Worm (Caenorhabditis elegans) whole organism, L3 larva: ENCODE measurements around the gene F54F7.3.

Experiments used
- R02D3.7 ChIP-seq: fragments of 150-350 bp; optimal IDR thresholded peaks from 2 replicates; lab custom pipeline; 2014; ENCODE audit warnings: missing biosample characterization, missing genetic modification characterization
- ZK546.5 ChIP-seq: sonication (generic microtip); optimal IDR thresholded peaks from 2 replicates; lab custom pipeline; 2017; ENCODE audit warnings: missing biosample characterization, missing genetic modification characterization
- aly-2 ChIP-seq: fragments of 150-350 bp; optimal IDR thresholded peaks from 2 replicates; lab custom pipeline; 2014; ENCODE audit warnings: missing biosample characterization, missing genetic modification characterization
- ama-1 ChIP-seq: fragments of 150-350 bp; optimal IDR thresholded peaks from 2 replicates; lab custom pipeline; 2018
- ceh-16 ChIP-seq: sonication (generic microtip); optimal IDR thresholded peaks from 2 replicates; lab custom pipeline; 2017; ENCODE audit warnings: missing biosample characterization, missing genetic modification characterization
- ceh-9 ChIP-seq: sonication (generic microtip); optimal IDR thresholded peaks from 2 replicates; lab custom pipeline; 2018; ENCODE audit warnings: missing biosample characterization, missing genetic modification characterization
- daf-12 ChIP-seq: fragments of 150-350 bp; optimal IDR thresholded peaks from 2 replicates; lab custom pipeline; 2014; ENCODE audit warnings: missing biosample characterization, missing genetic modification reagents, missing genetic modification characterization
- egl-27 ChIP-seq: sonication (generic microtip); optimal IDR thresholded peaks from 4 replicates; lab custom pipeline; 2017; ENCODE audit warnings: missing biosample characterization, missing genetic modification reagents, missing genetic modification characterization
- egl-5 ChIP-seq: fragments of 150-350 bp; optimal IDR thresholded peaks from 2 replicates; lab custom pipeline; 2017; ENCODE audit warnings: missing biosample characterization, missing genetic modification reagents, missing genetic modification characterization, inconsistent platforms
- elt-1 ChIP-seq: fragments of 150-350 bp; optimal IDR thresholded peaks from 2 replicates; lab custom pipeline; 2014; ENCODE audit warnings: missing biosample characterization, missing genetic modification characterization
- elt-2 ChIP-seq: sonication (generic microtip); optimal IDR thresholded peaks from 2 replicates; lab custom pipeline; 2016; ENCODE audit warnings: missing genetic modification reagents, mild to moderate bottlenecking, missing genetic modification characterization, missing compliant biosample characterization
- fkh-10 ChIP-seq: sonication (generic microtip); optimal IDR thresholded peaks from 2 replicates; lab custom pipeline; 2017; ENCODE audit warnings: missing biosample characterization, missing genetic modification reagents, missing genetic modification characterization
- fkh-2 ChIP-seq: fragments of 150-350 bp; optimal IDR thresholded peaks from 2 replicates; lab custom pipeline; 2014; ENCODE audit warnings: missing biosample characterization, missing genetic modification reagents, missing genetic modification characterization
- hmg-11 ChIP-seq: sonication (generic microtip); optimal IDR thresholded peaks from 2 replicates; lab custom pipeline; 2016; ENCODE audit warnings: missing genetic modification characterization, missing compliant biosample characterization
- jun-1 ChIP-seq: fragments of 150-350 bp; optimal IDR thresholded peaks from 2 replicates; lab custom pipeline; 2014; ENCODE audit warnings: missing biosample characterization, missing genetic modification reagents, missing genetic modification characterization
- lin-15B ChIP-seq: fragments of 150-350 bp; optimal IDR thresholded peaks from 2 replicates; lab custom pipeline; 2014; ENCODE audit warnings: missing biosample characterization, missing genetic modification characterization
- lin-39 ChIP-seq: fragments of 150-350 bp; optimal IDR thresholded peaks from 2 replicates; lab custom pipeline; 2018; ENCODE audit warnings: missing biosample characterization, missing genetic modification reagents, missing genetic modification characterization
- mml-1 ChIP-seq: fragments of 150-350 bp; sonication (generic microtip); optimal IDR thresholded peaks from 3 replicates; lab custom pipeline; 2014; ENCODE audit warnings: missing biosample characterization, missing genetic modification characterization
- nfya-1 ChIP-seq: sonication (generic microtip); optimal IDR thresholded peaks from 2 replicates; lab custom pipeline; 2017; ENCODE audit warnings: missing genetic modification characterization, mild to moderate bottlenecking, missing compliant biosample characterization, antibody characterized with exemption, moderate library complexity; ENCODE audit not compliant: insufficient read depth
- nhr-12 ChIP-seq: fragments of 150-350 bp; optimal IDR thresholded peaks from 2 replicates; lab custom pipeline; 2014; ENCODE audit warnings: missing biosample characterization, missing genetic modification characterization
- nhr-237 ChIP-seq: fragments of 150-350 bp; optimal IDR thresholded peaks from 2 replicates; lab custom pipeline; 2014; ENCODE audit warnings: missing biosample characterization, missing genetic modification characterization
- nhr-25 ChIP-seq: sonication (generic microtip); optimal IDR thresholded peaks from 2 replicates; lab custom pipeline; 2017; ENCODE audit warnings: missing biosample characterization, missing genetic modification characterization
- nhr-28 ChIP-seq: fragments of 150-350 bp; optimal IDR thresholded peaks from 2 replicates; lab custom pipeline; 2014; ENCODE audit warnings: missing biosample characterization, missing genetic modification characterization
- nhr-43 ChIP-seq: sonication (generic microtip); optimal IDR thresholded peaks from 2 replicates; lab custom pipeline; 2016; ENCODE audit warnings: mild to moderate bottlenecking, missing genetic modification characterization, missing compliant biosample characterization; ENCODE audit not compliant: poor library complexity, severe bottlenecking
- nhr-67 ChIP-seq: fragments of 150-350 bp; optimal IDR thresholded peaks from 2 replicates; lab custom pipeline; 2014; ENCODE audit warnings: missing biosample characterization, missing genetic modification characterization
- nhr-76 ChIP-seq: fragments of 150-350 bp; sonication (generic microtip); optimal IDR thresholded peaks from 5 replicates; lab custom pipeline; 2014; ENCODE audit warnings: missing biosample characterization, missing genetic modification characterization
- nhr-77 ChIP-seq: fragments of 150-350 bp; optimal IDR thresholded peaks from 2 replicates; lab custom pipeline; 2014; ENCODE audit warnings: missing biosample characterization, missing genetic modification characterization
- pha-4 ChIP-seq: fragments of 150-350 bp; optimal IDR thresholded peaks from 2 replicates; lab custom pipeline; 2014; ENCODE audit warnings: missing biosample characterization, missing genetic modification reagents, missing genetic modification characterization
- pqm-1 ChIP-seq: fragments of 150-350 bp; optimal IDR thresholded peaks from 2 replicates; lab custom pipeline; 2017; ENCODE audit warnings: missing biosample characterization, missing genetic modification characterization, inconsistent platforms
- sea-2 ChIP-seq: fragments of 150-350 bp; sonication (generic microtip); optimal IDR thresholded peaks from 4 replicates; lab custom pipeline; 2014; ENCODE audit warnings: missing biosample characterization, missing genetic modification reagents, missing genetic modification characterization
- skn-1 ChIP-seq: fragments of 150-350 bp; optimal IDR thresholded peaks from 2 replicates; lab custom pipeline; 2014; ENCODE audit warnings: missing biosample characterization, missing genetic modification characterization
- snpc-4 ChIP-seq: fragments of 150-350 bp; optimal IDR thresholded peaks from 2 replicates; lab custom pipeline; 2014; ENCODE audit warnings: missing biosample characterization, missing genetic modification characterization
- tbx-2 ChIP-seq: sonication (generic microtip); optimal IDR thresholded peaks from 2 replicates; lab custom pipeline; 2016; ENCODE audit warnings: mild to moderate bottlenecking, missing genetic modification characterization, missing compliant biosample characterization
- unc-39 ChIP-seq: sonication (generic microtip); optimal IDR thresholded peaks from 4 replicates; lab custom pipeline; 2017; ENCODE audit warnings: missing biosample characterization, missing genetic modification characterization
- zag-1 ChIP-seq: fragments of 150-350 bp; optimal IDR thresholded peaks from 2 replicates; lab custom pipeline; 2014; ENCODE audit warnings: missing biosample characterization, missing genetic modification characterization
- ztf-4 ChIP-seq: fragments of 150-350 bp; optimal IDR thresholded peaks from 2 replicates; lab custom pipeline; 2014; ENCODE audit warnings: missing biosample characterization, missing genetic modification characterization

Gene F54F7.3

DNA sequence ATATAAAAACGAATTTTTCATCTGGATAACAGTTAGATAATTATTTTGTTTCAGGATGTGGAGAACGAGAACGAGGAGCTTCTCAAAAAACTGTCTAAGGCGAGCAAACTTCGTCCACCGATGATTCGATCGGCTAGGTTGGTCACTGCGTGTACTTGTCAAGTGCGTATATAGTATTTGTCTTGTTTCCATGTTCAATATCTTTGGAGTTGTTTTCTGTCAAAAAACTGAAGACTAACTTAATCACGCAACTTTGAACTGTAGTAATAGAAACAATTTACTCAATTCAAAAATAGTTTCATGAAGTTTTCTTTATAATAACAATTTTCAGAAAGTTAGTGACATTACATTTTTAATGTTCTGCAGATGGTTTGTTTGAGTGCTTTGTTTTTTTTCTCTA, 21.3 kb downstream of the F54F7.3 start:
- TF ChIP-seq nhr-25, result no peak
- no peak for TF ChIP-seq ceh-9 (tag; lab: Kevin White, UChicago)
- TF ChIP-seq nhr-28 (tag; lab: Kevin White, UChicago), result no peak
- no peak for TF ChIP-seq unc-39
- TF ChIP-seq mml-1 (tag; lab: Kevin White, UChicago), result no peak
- TF ChIP-seq ztf-4 (tag; lab: Kevin White, UChicago), result no peak
- no peak for TF ChIP-seq R02D3.7 (tag; lab: Kevin White, UChicago)
- TF ChIP-seq lin-15B (tag; lab: Kevin White, UChicago), result no peak
- no peak for TF ChIP-seq nhr-12 (tag; lab: Kevin White, UChicago)
- TF ChIP-seq fkh-2 (tag; lab: Kevin White, UChicago), result no peak
- TF ChIP-seq skn-1 (tag; lab: Kevin White, UChicago), result no peak
- TF ChIP-seq ceh-16 (tag; lab: Kevin White, UChicago), result no peak

DNA sequence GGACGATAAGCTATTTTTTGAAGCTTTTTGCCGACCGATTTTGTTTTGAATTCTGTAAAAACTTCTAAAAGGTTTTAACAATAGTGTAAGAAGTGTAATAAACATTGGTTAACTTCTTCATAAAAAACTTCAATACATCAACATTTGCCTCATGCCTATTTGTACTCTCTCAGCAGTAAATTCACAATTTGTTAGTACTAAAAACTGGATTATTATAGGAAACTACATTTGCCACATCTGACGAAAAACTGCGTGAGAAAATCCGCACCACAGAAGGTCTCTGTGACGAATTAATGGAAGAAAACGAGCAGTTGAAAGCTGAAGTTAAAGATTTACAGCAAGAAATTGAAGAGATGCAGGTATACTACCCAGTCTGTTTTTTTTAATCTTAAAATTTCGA, 22.5 kb downstream of the F54F7.3 start:
- no peak for TF ChIP-seq ama-1
- TF ChIP-seq jun-1 (tag; lab: Kevin White, UChicago), result no peak
- no peak for TF ChIP-seq snpc-4 (tag; lab: Kevin White, UChicago)
- TF ChIP-seq fkh-10 (GFP tag; lab: Kevin White, UChicago), result no peak
- no peak for TF ChIP-seq unc-39
- no peak for TF ChIP-seq nhr-43 (tag; lab: Kevin White, UChicago)
- TF ChIP-seq ceh-9 (tag; lab: Kevin White, UChicago), result no peak
- no peak for TF ChIP-seq hmg-11 (tag; lab: Kevin White, UChicago)
- TF ChIP-seq nfya-1 (tag; lab: Kevin White, UChicago), result no peak
- no peak for TF ChIP-seq sea-2 (GFP tag; lab: Kevin White, UChicago)
- no peak for TF ChIP-seq nhr-67 (tag; lab: Kevin White, UChicago)
- TF ChIP-seq nhr-237 (tag; lab: Kevin White, UChicago), result no peak
- TF ChIP-seq daf-12, result no peak

DNA sequence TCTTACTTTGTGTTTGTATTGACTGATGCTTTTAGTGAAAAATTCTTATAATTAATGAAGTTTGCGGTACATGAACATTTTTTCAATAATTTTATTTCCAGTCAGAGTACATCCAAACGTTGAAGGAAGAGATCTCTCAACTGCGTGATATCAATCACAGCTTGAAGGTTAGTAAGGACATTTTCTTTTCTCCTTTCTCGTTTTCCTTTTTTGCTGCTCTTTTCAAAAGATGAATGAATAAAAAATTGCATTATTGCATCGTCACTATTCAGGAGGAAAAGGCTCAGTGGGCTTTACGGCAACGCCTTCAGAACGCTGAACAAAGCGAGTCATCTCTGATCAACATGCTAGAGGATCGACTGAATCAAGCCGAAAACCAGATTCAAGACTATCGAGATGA, 23.1 kb downstream of the F54F7.3 start:
- no peak for TF ChIP-seq nhr-67 (tag; lab: Kevin White, UChicago)
- no peak for TF ChIP-seq pqm-1
- TF ChIP-seq pha-4 (tag; lab: Kevin White, UChicago), result no peak
- TF ChIP-seq nhr-43 (tag; lab: Kevin White, UChicago), result no peak
- no peak for TF ChIP-seq zag-1 (tag; lab: Kevin White, UChicago)
- TF ChIP-seq daf-12, result no peak
- no peak for TF ChIP-seq egl-5 (tag; lab: Kevin White, UChicago)
- no peak for TF ChIP-seq nhr-77 (tag; lab: Kevin White, UChicago)
- no peak for TF ChIP-seq nhr-237 (tag; lab: Kevin White, UChicago)
- TF ChIP-seq lin-39 (tag; lab: Kevin White, UChicago), result no peak
- TF ChIP-seq ama-1, result no peak
- TF ChIP-seq mml-1 (tag; lab: Kevin White, UChicago), result no peak
- TF ChIP-seq, all 47 proteins: peak for 0

DNA sequence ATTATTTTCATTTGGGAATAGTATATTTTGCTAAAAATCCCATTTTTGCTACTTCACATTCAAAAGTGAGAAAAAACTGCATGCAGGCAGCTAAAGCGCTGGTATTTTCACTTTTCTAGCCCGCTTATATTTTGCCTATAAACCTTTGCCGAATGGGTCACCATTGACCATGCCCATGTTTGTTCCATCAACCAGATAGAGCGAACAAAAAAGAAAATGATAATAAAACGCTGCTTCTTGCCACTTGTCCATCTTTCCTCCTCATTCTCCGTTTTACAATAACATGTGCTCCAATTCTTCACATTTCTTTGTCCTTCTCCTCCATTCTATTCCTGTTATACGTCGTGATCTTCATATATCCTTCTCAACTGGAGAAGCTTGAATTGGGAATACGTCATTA, 26.3 kb downstream of the F54F7.3 start, which contains the start of gene tag-241:
Gene tag-241 (plus strand): TSS at position 301 of the 400 bp plus-strand sequence.
- TF ChIP-seq mml-1 (tag; lab: Kevin White, UChicago), result no peak
- no peak for TF ChIP-seq sea-2 (GFP tag; lab: Kevin White, UChicago)
- no peak for TF ChIP-seq pha-4 (tag; lab: Kevin White, UChicago)
- TF ChIP-seq nhr-28 (tag; lab: Kevin White, UChicago), result no peak
- no peak for TF ChIP-seq elt-2 (tag; lab: Kevin White, UChicago)
- TF ChIP-seq nhr-67 (tag; lab: Kevin White, UChicago), result no peak
- no peak for TF ChIP-seq fkh-2 (tag; lab: Kevin White, UChicago)
- no peak for TF ChIP-seq egl-27 (tag; lab: Kevin White, UChicago)
- TF ChIP-seq elt-1, result no peak

DNA sequence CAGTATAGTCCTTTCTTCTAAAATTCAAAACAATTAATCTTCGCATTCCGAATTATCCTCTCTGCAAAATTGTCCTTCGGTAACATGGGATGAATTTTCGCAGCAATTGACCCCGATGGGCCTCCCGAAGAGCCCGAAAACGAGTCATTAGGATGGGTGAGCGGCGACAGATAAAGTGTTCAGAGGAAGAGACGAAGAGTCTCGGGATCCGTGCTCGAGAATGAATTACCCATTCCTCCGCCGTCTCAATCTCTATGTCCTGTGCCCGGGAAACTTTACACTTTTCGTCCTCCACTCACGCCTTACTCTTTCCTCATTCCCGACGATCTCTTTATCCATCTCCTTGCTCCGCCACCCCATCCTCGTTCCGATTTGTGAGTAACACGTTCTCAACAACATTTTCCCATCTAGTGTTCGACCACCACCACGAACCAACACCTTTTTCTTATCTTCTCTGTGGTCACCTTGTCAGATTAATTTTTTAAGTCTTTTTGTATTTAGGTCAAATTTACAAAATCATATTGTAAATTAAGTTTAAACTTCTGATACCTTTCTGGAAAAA, 28.7 kb downstream of the F54F7.3 start:
- TF ChIP-seq tbx-2 (tag; lab: Kevin White, UChicago) (no peak), nhr-77 (tag; lab: Kevin White, UChicago) (no peak), ZK546.5 (tag; lab: Kevin White, UChicago) (no peak), sea-2 (GFP tag; lab: Kevin White, UChicago) (no peak), R02D3.7 (tag; lab: Kevin White, UChicago) (no peak), ztf-4 (tag; lab: Kevin White, UChicago) (no peak), aly-2 (tag; lab: Kevin White, UChicago) (no peak), nhr-76 (tag; lab: Kevin White, UChicago) (no peak), egl-27 (tag; lab: Kevin White, UChicago) (no peak), mml-1 (tag; lab: Kevin White, UChicago) (no peak), hmg-11 (tag; lab: Kevin White, UChicago) (no peak), fkh-10 (GFP tag; lab: Kevin White, UChicago) (no peak), elt-2 (tag; lab: Kevin White, UChicago) (no peak), fkh-2 (tag; lab: Kevin White, UChicago) (no peak), ama-1 (no peak)
- TF ChIP-seq, all 47 proteins: peak for 0
